Fruit fly (Drosophila melanogaster): ENCODE results near the gene CG32563.

DNA sequence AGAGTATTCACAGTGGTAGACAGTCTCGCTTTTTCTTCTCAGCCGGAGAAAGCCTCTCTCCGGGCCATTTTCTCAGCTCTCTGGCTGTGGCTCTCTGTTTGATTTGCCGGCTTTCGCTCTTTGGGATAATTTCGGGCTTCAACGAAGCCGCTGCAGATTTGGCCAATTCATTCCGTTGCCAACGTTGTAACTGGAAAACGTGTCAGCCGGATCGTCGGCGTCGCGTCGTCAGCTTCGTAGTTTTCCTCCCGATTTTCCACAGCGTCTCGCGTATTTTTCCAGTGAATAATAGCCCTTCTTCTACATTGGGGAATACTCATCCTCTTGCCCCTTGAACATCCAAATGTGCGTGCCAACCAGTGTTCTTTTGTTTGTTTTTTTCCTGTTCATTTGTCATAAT lies 24.4 kb downstream of the CG32563 start, which contains the start of gene f:
- no peak for TF ChIP-seq sna (GFP tag; IDR thresholded peaks at IDR 0.05; ENCODE audit: partially characterized antibody)
- no peak for TF ChIP-seq CG12391 (tag; optimal IDR thresholded peaks at IDR 0.05)
- TF ChIP-seq psq (GFP tag; optimal IDR thresholded peaks at IDR 0.05), result no peak
- no peak for TF ChIP-seq tgo (GFP tag; IDR thresholded peaks at IDR 0.05)
- no peak for TF ChIP-seq fd96Cb (tag; optimal IDR thresholded peaks at IDR 0.05)
- TF ChIP-seq HmgZ (tag; optimal IDR thresholded peaks at IDR 0.05), result no peak
- TF ChIP-seq her (GFP tag; optimal IDR thresholded peaks at IDR 0.05), result no peak
